Fruit fly (Drosophila melanogaster): Measurements from ENCODE around the gene capu.

capu gene

DNA sequence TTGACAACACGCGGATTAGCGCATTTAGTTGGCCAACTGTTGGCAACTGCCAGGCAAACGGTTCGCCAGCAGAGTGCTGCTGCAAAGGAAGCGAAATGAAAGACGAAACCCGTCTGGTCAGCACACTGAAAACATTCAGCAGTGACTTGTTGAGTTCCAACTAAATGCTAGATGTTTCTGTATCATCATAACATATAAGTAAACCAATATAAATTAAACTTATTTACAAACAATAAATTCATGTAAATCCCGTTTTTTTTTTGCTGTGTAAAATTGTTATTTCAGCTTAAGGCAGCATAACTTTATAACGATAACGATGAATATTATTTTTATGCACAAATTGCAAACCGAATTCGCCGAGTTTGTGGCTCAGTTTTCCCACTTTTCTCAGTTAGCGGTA lies 44.5 kb downstream of the capu start:
- TF ChIP-seq Myc (optimal IDR thresholded peaks at IDR 0.05) (no peak), ttk (optimal IDR thresholded peaks at IDR 0.05) (no peak), h (optimal IDR thresholded peaks at IDR 0.05) (no peak), Sin3A (optimal IDR thresholded peaks at IDR 0.05) (no peak), insv (optimal IDR thresholded peaks at IDR 0.05) (no peak), psq (optimal IDR thresholded peaks at IDR 0.05) (no peak)

DNA sequence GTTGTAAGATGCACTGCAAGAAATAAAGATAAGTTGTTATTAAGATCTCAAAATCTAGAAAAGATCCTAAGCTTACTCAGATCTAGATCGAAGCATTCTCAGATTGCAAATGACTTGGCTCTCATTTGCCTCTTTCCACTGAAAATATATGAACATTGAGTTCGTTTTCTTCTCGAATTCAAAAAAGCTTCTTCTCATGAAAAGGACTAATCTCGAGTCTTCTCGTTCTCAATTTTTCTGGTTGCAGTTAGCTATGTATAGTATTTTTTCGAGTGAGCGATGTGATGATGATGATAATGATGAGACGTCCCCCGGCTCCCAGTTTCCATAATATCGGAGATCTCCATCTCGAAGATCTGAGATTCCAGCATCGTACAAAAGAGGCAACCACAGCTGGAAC lies 46.3 kb downstream of the capu start:
- TF ChIP-seq ttk (optimal IDR thresholded peaks at IDR 0.05), result no peak
- no peak for TF ChIP-seq h (optimal IDR thresholded peaks at IDR 0.05)
- no peak for TF ChIP-seq insv (optimal IDR thresholded peaks at IDR 0.05)
- TF ChIP-seq Myc (optimal IDR thresholded peaks at IDR 0.05), result no peak
- no peak for TF ChIP-seq Sin3A (optimal IDR thresholded peaks at IDR 0.05)
- TF ChIP-seq psq (optimal IDR thresholded peaks at IDR 0.05), result no peak

DNA sequence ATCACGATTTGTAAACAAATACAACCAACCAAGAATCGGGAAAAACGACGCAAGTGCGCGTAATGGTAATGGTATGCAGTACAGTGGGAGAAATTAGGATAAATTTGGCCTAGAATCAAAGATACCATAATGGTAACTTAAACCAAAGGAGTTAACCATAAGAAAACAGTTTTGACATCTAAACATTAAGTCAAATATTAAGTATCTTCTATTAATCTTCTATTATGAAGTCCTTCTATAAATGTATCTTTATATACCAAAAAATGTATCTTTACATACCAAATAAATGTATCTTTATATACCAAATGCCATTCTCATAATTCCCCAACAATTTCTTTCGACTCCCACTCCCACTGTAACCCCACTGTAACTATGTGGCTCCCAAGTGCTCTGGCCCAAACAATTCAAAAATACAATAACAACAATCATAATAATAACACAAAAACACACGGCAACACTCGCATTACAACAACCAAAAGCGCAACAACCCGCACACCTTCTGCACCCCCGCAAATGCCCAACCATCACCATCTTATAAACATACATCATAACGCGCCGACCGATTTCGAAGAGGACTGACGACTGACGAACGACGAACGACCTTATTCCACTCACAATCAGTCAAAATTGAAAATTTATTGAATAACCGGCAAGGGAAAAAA lies 47.0 kb downstream of the capu start:
- no peak for TF ChIP-seq insv (optimal IDR thresholded peaks at IDR 0.05)
- no peak for TF ChIP-seq Myc (optimal IDR thresholded peaks at IDR 0.05)
- TF ChIP-seq h (optimal IDR thresholded peaks at IDR 0.05), result no peak
- TF ChIP-seq psq (optimal IDR thresholded peaks at IDR 0.05), result no peak
- no peak for TF ChIP-seq Sin3A (optimal IDR thresholded peaks at IDR 0.05)
- no peak for TF ChIP-seq ttk (optimal IDR thresholded peaks at IDR 0.05)

DNA sequence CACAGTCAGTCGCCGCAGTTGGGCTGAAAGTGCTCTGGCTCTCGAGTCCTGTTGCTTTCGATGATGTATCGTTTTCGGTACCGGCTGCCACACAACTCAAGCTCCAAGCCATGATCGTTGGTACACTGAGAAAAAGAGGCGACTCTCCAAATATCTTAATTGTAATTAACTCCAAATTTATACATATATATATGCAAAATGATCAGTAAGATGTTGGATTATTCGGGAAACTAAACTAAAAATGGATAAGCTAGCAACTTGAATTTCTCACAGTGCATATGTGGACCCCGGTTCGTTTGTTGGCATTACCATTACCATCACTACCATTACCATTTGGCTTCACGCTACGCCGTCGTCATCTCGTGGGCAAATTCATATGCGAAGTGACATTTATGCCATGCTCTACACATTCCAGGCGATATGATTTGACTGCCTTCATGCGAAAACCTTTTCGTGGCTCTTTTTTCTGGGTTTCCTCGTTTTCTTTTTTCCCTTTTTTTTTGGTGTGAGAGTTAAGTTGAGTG lies 49.1 kb downstream of the capu start:
- TF ChIP-seq insv (optimal IDR thresholded peaks at IDR 0.05), result no peak
- TF ChIP-seq Sin3A (optimal IDR thresholded peaks at IDR 0.05), result no peak
- no peak for TF ChIP-seq h (optimal IDR thresholded peaks at IDR 0.05)
- TF ChIP-seq Myc (optimal IDR thresholded peaks at IDR 0.05), result no peak
- no peak for TF ChIP-seq ttk (optimal IDR thresholded peaks at IDR 0.05)
- TF ChIP-seq psq (optimal IDR thresholded peaks at IDR 0.05), result no peak

DNA sequence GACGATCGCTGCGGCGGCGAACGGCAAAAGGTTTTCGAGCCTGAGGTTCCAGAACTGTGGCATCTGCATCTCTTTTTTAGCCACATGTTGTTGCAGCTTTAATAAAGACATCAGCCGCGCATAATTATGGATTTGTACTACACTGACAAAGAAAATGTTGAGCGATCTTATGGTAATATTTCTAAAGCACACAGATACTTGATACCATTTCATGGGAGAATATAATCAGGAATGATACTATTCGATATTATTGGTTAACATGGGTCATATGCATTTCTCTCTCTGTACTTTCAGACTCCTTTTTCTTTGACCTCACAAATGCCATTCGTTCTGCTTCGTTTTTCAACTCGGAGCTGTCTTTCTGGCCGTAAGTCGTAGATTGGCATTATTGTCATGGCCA lies 50.5 kb downstream of the capu start:
- no peak for TF ChIP-seq insv (optimal IDR thresholded peaks at IDR 0.05)
- TF ChIP-seq h (optimal IDR thresholded peaks at IDR 0.05), result no peak
- TF ChIP-seq Sin3A (optimal IDR thresholded peaks at IDR 0.05), result no peak
- TF ChIP-seq Myc (optimal IDR thresholded peaks at IDR 0.05), result no peak
- no peak for TF ChIP-seq ttk (optimal IDR thresholded peaks at IDR 0.05)
- TF ChIP-seq psq (optimal IDR thresholded peaks at IDR 0.05), result no peak

DNA sequence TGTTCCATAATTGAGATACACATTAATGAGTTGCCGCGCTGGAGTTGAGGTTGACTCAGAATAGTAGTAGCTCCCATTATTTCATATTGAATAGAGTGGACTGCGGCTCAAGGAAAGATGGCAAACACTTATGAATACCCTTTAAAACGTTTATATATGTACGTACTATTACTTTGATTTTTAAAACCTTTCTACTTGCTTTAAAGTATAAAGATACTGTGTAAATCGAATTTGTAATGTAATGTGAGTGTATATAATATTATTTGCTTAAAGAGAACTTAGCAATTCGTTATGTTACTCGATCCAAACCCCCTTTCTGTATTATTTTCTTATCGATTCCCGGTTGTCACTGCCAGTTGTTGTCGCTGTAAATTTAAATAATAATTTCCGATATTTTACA lies 51.4 kb downstream of the capu start:
- TF ChIP-seq insv (optimal IDR thresholded peaks at IDR 0.05) (no peak), Myc (optimal IDR thresholded peaks at IDR 0.05) (no peak), psq (optimal IDR thresholded peaks at IDR 0.05) (no peak), Sin3A (optimal IDR thresholded peaks at IDR 0.05) (no peak), h (optimal IDR thresholded peaks at IDR 0.05) (no peak), ttk (optimal IDR thresholded peaks at IDR 0.05) (no peak)

DNA sequence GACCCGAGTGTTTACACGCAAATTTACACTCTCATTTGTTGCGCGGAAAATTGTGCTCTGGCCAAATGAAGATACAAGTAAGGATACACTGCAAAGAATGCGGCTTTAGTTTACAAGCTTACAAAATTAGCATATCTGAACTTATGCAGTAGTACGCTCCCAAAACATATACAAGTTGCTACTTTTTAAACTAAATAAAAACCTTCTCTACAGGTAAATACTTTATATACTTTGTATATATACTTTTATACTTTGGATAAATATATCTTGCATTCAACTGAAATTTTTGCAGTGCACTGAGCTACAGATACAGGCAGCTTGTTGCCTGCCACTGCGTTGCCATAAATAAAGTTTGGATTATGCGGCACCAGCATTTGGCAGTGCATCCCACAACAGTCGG lies 54.8 kb downstream of the capu start:
- TF ChIP-seq ttk (optimal IDR thresholded peaks at IDR 0.05), result no peak
- TF ChIP-seq psq (optimal IDR thresholded peaks at IDR 0.05), result no peak
- TF ChIP-seq h (optimal IDR thresholded peaks at IDR 0.05), result no peak
- TF ChIP-seq Myc (optimal IDR thresholded peaks at IDR 0.05), result no peak
- TF ChIP-seq Sin3A (optimal IDR thresholded peaks at IDR 0.05), result no peak
- no peak for TF ChIP-seq insv (optimal IDR thresholded peaks at IDR 0.05)

DNA sequence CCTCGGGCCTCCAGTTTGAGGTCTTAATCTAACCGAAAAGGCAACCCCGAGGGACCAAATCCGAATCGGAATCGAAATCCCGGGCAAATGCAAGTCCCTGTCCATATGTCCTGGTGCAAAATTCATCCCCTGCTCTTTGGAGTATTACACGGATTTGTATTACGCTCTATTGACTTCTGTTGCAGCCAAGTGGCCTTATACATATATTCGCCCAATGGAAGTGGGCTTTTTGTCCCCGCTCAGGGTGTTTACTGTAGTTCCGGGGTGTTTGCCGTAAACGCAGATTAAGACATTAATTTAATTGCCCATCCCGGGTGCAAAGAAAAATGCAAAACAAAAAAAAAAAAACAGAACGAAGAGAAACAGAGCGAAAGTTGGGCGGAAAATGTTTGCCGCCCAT lies 56.1 kb downstream of the capu start:
- TF ChIP-seq insv (optimal IDR thresholded peaks at IDR 0.05), result no peak
- TF ChIP-seq ttk (optimal IDR thresholded peaks at IDR 0.05), result no peak
- TF ChIP-seq h (optimal IDR thresholded peaks at IDR 0.05), result no peak
- TF ChIP-seq psq (optimal IDR thresholded peaks at IDR 0.05), result no peak
- no peak for TF ChIP-seq Myc (optimal IDR thresholded peaks at IDR 0.05)
- no peak for TF ChIP-seq Sin3A (optimal IDR thresholded peaks at IDR 0.05)

DNA sequence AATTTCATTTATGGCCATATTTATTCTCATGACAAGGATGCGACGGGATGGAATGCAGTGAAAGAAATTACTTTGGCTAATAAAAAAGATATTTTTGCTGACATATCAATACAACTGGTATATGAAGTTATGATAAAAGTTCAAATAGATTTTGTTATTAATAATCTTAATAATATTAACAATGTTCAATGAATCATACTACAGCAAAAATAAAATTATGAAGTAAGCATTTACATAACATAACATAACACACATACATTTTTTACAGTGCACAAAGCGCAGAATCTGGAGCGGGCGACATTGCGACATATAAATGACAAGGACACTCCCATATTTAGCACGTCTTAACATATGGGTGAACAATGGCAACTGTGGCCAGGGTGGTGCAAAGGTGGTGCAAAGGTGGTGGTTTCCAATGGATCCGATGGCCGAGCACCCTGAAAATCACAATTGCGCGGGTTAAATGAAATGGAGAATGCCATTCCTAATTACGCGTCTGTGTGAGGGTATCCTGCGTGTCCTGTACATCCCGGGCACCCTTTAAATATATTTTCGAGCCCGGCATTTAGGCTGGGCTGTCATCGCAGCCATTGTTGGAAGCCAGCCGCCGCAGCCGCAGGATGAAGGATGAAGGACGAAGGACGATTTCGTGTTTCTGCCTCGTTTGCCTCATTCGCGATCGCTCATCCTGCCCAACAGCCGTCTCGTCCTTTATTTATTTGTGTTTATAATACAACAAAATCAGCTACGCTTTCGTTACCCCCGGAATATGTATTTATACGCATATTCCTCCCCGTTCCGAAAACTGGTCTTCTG lies 57.6 kb downstream of the capu start:
- no peak for TF ChIP-seq Myc (optimal IDR thresholded peaks at IDR 0.05)
- TF ChIP-seq insv (optimal IDR thresholded peaks at IDR 0.05), result no peak
- TF ChIP-seq Sin3A (optimal IDR thresholded peaks at IDR 0.05), result no peak
- no peak for TF ChIP-seq h (optimal IDR thresholded peaks at IDR 0.05)
- TF ChIP-seq psq (optimal IDR thresholded peaks at IDR 0.05), result no peak
- no peak for TF ChIP-seq ttk (optimal IDR thresholded peaks at IDR 0.05)

DNA sequence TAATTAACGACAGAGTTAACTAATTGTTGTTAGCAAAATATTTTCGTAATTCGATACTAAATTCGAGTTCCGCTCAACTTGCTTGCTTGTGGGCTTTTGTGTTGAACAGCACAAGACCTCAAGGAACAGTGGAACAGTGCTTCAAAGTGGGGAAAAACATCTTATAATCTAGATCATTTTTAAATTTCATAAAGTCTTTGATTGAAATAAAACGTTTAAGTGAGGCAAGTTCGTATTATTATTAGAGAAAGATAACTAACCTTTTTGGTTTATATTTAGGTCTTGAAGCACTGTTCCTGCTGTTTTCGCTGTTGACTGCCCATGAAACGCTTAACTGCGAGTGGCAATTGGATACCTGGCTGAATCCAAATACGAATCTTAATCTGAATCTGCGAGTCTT lies 58.5 kb downstream of the capu start:
- TF ChIP-seq Myc (optimal IDR thresholded peaks at IDR 0.05) (no peak), h (optimal IDR thresholded peaks at IDR 0.05) (no peak), insv (optimal IDR thresholded peaks at IDR 0.05) (no peak), ttk (optimal IDR thresholded peaks at IDR 0.05) (no peak), psq (optimal IDR thresholded peaks at IDR 0.05) (no peak), Sin3A (optimal IDR thresholded peaks at IDR 0.05) (no peak)

DNA sequence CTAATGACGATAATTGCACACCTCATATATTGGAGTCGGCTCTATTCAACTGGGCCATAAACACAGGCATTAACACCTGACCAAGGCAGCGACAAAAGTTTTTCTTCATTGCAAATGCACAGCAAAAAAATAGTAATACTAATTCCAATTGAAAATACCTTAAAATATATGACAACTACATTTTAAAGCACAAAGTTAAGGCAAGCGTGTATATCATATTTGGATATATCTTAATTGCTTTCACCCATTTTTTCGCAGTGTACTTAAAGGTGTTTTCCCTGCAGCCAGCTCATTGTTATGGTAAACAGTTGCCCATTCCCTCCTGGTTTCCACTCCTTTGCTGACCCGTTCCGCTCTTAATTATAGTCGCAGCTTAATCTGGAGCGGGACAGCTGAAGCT lies 61.7 kb downstream of the capu start:
- no peak for TF ChIP-seq ttk (optimal IDR thresholded peaks at IDR 0.05)
- TF ChIP-seq psq (optimal IDR thresholded peaks at IDR 0.05), result no peak
- no peak for TF ChIP-seq insv (optimal IDR thresholded peaks at IDR 0.05)
- no peak for TF ChIP-seq Myc (optimal IDR thresholded peaks at IDR 0.05)
- no peak for TF ChIP-seq h (optimal IDR thresholded peaks at IDR 0.05)
- no peak for TF ChIP-seq Sin3A (optimal IDR thresholded peaks at IDR 0.05)

DNA sequence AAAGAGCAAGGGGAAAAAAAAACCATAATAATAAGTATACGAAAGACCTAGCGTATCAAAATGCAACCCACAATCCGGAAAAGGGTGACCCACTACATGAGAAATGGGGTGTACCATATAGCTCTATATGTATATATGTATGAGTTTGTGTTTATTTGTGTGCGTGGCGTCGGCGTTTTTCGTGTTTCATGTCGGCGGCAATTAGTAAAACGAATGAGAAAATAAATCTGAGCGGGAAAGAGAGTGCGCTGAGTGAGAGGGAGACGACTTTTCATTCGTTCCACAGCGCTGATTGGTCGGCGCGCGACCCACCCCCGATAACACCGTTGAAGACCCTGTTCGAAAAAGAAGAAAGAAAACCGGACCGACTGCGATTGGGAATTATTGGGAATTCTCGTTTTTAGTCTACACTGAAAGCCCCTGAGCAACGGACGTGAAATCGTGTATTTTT lies 66.2 kb downstream of the capu start, which contains the start of gene slp2:
Gene slp2 (plus strand): TSS at position 401 of the 451 bp plus-strand sequence.
- TF ChIP-seq Myc (optimal IDR thresholded peaks at IDR 0.05) (no peak), Sin3A (optimal IDR thresholded peaks at IDR 0.05) (no peak), h (optimal IDR thresholded peaks at IDR 0.05) (no peak), ttk (optimal IDR thresholded peaks at IDR 0.05) (no peak), psq (optimal IDR thresholded peaks at IDR 0.05) (no peak), insv (optimal IDR thresholded peaks at IDR 0.05) (no peak)

Measured in Kc167 (cell line).